Fruit fly (Drosophila melanogaster) whole organism, embryonic: Measurements from ENCODE around the gene CG44837.

Source experiments
- CG10321 ChIP-seq: fragments of 200-800 bp; sonication (Bioruptor generic); IDR thresholded peaks from 2 replicates; pipeline ENCODE4 v1.3.6; 2022; ENCODE audit warnings: missing biosample characterization, missing genetic modification characterization
- CG15514 ChIP-seq: fragments of 200-800 bp; sonication (Bioruptor generic); optimal IDR thresholded peaks from 3 replicates; lab custom pipeline; 2017; ENCODE audit warnings: missing biosample characterization, missing genetic modification characterization, mild to moderate bottlenecking, moderate library complexity, missing genetic modification reagents
- CG15696 ChIP-seq: fragments of 200-800 bp; sonication (Bioruptor generic); optimal IDR thresholded peaks from 2 replicates; lab custom pipeline; 2019; ENCODE audit warnings: missing biosample characterization, mild to moderate bottlenecking, missing genetic modification characterization, moderate library complexity
- CG17568 ChIP-seq: fragments of 200-800 bp; sonication (Bioruptor generic); optimal IDR thresholded peaks from 2 replicates; lab custom pipeline; 2018; ENCODE audit warnings: missing biosample characterization, mild to moderate bottlenecking, missing genetic modification characterization, moderate library complexity
- CG18599 ChIP-seq: fragments of 200-800 bp; sonication (Bioruptor generic); optimal IDR thresholded peaks from 3 replicates; lab custom pipeline; 2017; ENCODE audit warnings: missing biosample characterization, missing genetic modification characterization, mild to moderate bottlenecking, moderate library complexity, missing genetic modification reagents
- CG30020 ChIP-seq: fragments of 200-800 bp; optimal IDR thresholded peaks from 2 replicates; lab custom pipeline; 2019; ENCODE audit warnings: missing biosample characterization, mild to moderate bottlenecking, missing genetic modification characterization, moderate library complexity
- CG31441 ChIP-seq: fragments of 200-800 bp; sonication (Bioruptor generic); IDR thresholded peaks from 2 replicates; pipeline ENCODE4 v1.3.6; 2022; ENCODE audit warnings: missing biosample characterization, missing genetic modification characterization
- CG7987 ChIP-seq: fragments of 200-800 bp; sonication (Bioruptor generic); optimal IDR thresholded peaks from 2 replicates; lab custom pipeline; 2018; ENCODE audit warnings: missing biosample characterization, mild to moderate bottlenecking, missing genetic modification characterization, moderate library complexity
- CG8388 ChIP-seq: fragments of 200-800 bp; sonication (Bioruptor generic); optimal IDR thresholded peaks from 2 replicates; lab custom pipeline; 2019; ENCODE audit warnings: missing biosample characterization, mild to moderate bottlenecking, missing genetic modification characterization, moderate library complexity
- CG9797 ChIP-seq: fragments of 200-800 bp; sonication (Bioruptor generic); optimal IDR thresholded peaks from 3 replicates; lab custom pipeline; 2018; ENCODE audit warnings: missing biosample characterization, mild to moderate bottlenecking, missing genetic modification characterization
- CTCF ChIP-seq: fragments of 200-800 bp; sonication (Bioruptor generic); optimal IDR thresholded peaks from 2 replicates; lab custom pipeline; 2017; ENCODE audit warnings: missing biosample characterization, mild to moderate bottlenecking, missing genetic modification characterization, moderate library complexity
- Doc2 ChIP-seq: fragments of 200-800 bp; sonication (Bioruptor generic); IDR thresholded peaks from 2 replicates; pipeline ENCODE4 v1.3.6; 2022; ENCODE audit warnings: missing biosample characterization, missing genetic modification characterization
- GATAe ChIP-seq: fragments of 200-800 bp; sonication (Bioruptor generic); conservative IDR thresholded peaks from 2 replicates; pipeline ENCODE4 v1.3.6; 2022; ENCODE audit warnings: missing biosample characterization, missing genetic modification characterization
- Gsc ChIP-seq: fragments of 200-800 bp; sonication (Bioruptor generic); IDR thresholded peaks from 2 replicates; pipeline ENCODE4 v1.3.6; 2022; ENCODE audit warnings: missing biosample characterization, missing genetic modification characterization
- H15 ChIP-seq: fragments of 200-800 bp; sonication (Bioruptor generic); IDR thresholded peaks from 3 replicates; pipeline ENCODE4 v1.3.6; 2022; ENCODE audit warnings: missing biosample characterization, missing genetic modification characterization
- Hey ChIP-seq: fragments of 200-800 bp; sonication (Bioruptor generic); optimal IDR thresholded peaks from 3 replicates; lab custom pipeline; 2018; ENCODE audit warnings: missing biosample characterization, mild to moderate bottlenecking, missing genetic modification characterization
- Hr39 ChIP-seq: fragments of >200 bp; optimal IDR thresholded peaks from 2 replicates; lab custom pipeline; 2017
- Lim3 ChIP-seq: fragments of 200-800 bp; sonication (Bioruptor generic); IDR thresholded peaks from 2 replicates; pipeline ENCODE4 v1.3.6; 2022; ENCODE audit warnings: missing biosample characterization, missing genetic modification characterization
- Mes4 ChIP-seq: fragments of 200-800 bp; sonication (Bioruptor generic); optimal IDR thresholded peaks from 2 replicates; lab custom pipeline; 2016; ENCODE audit warnings: missing biosample characterization, missing genetic modification characterization
- al ChIP-seq: fragments of 200-800 bp; sonication (Bioruptor generic); IDR thresholded peaks from 2 replicates; pipeline ENCODE4 v1.3.6; 2022; ENCODE audit warnings: missing biosample characterization, missing genetic modification characterization
- bsh ChIP-seq, 2 experiments: fragments of 200-800 bp; sonication (Bioruptor generic); optimal IDR thresholded peaks; 2 replicates each; lab custom pipeline; 2017 to 2018; ENCODE audit warnings: mild to moderate bottlenecking in 2 of 2, missing biosample characterization in 2 of 2, missing genetic modification characterization in 2 of 2, moderate library complexity in 1 of 2
- chinmo ChIP-seq: fragments of 200-800 bp; sonication (Bioruptor generic); IDR thresholded peaks from 4 replicates; pipeline ENCODE4 v1.3.6; 2022; ENCODE audit warnings: missing biosample characterization, missing genetic modification characterization; ENCODE audit not compliant: partially characterized antibody
- crc ChIP-seq: fragments of 200-800 bp; sonication (Bioruptor generic); optimal IDR thresholded peaks from 2 replicates; lab custom pipeline; 2016; ENCODE audit warnings: missing biosample characterization, missing genetic modification characterization
- eve ChIP-seq, 2 experiments: fragments of >200 bp; optimal IDR thresholded peaks; 2 replicates each; lab custom pipeline; 2017; ENCODE audit warnings: missing biosample characterization in 2 of 2, missing genetic modification characterization in 2 of 2
- exex ChIP-seq: fragments of 200-800 bp; sonication (Bioruptor generic); optimal IDR thresholded peaks from 4 replicates; lab custom pipeline; 2018; ENCODE audit warnings: missing biosample characterization, mild to moderate bottlenecking, missing genetic modification characterization, moderate library complexity
- ftz-f1 ChIP-seq: fragments of 200-800 bp; sonication (Bioruptor generic); optimal IDR thresholded peaks from 2 replicates; lab custom pipeline; 2016; ENCODE audit warnings: missing biosample characterization, missing genetic modification characterization
- gfzf ChIP-seq: fragments of 200-800 bp; sonication (Bioruptor generic); optimal IDR thresholded peaks from 2 replicates; lab custom pipeline; 2016; ENCODE audit warnings: missing biosample characterization, mild to moderate bottlenecking, missing genetic modification characterization, moderate library complexity
- grn ChIP-seq: fragments of 200-800 bp; sonication (Bioruptor generic); optimal IDR thresholded peaks from 3 replicates; lab custom pipeline; 2017; ENCODE audit warnings: missing biosample characterization, missing genetic modification characterization
- gsb-n ChIP-seq: fragments of 200-800 bp; sonication (Bioruptor generic); optimal IDR thresholded peaks from 3 replicates; lab custom pipeline; 2018; ENCODE audit warnings: missing biosample characterization, mild to moderate bottlenecking, missing genetic modification characterization
- hth ChIP-seq: fragments of >200 bp; optimal IDR thresholded peaks from 2 replicates; lab custom pipeline; 2017; ENCODE audit warnings: inconsistent platforms
- mirr ChIP-seq: fragments of 200-800 bp; sonication (Bioruptor generic); optimal IDR thresholded peaks from 3 replicates; lab custom pipeline; 2018; ENCODE audit warnings: missing biosample characterization, mild to moderate bottlenecking, missing genetic modification characterization
- oc ChIP-seq: fragments of 200-800 bp; sonication (Bioruptor generic); optimal IDR thresholded peaks from 2 replicates; lab custom pipeline; 2018; ENCODE audit warnings: missing biosample characterization, mild to moderate bottlenecking, missing genetic modification characterization, moderate library complexity
- pum ChIP-seq: fragments of 200-800 bp; sonication (Bioruptor generic); optimal IDR thresholded peaks from 2 replicates; lab custom pipeline; 2016; ENCODE audit warnings: missing biosample characterization, missing genetic modification characterization
- toy ChIP-seq: fragments of 200-800 bp; sonication (Bioruptor generic); IDR thresholded peaks from 2 replicates; pipeline ENCODE4 v1.3.6; 2022; ENCODE audit warnings: missing biosample characterization, missing genetic modification characterization
- twi ChIP-seq: fragments of 200-800 bp; optimal IDR thresholded peaks from 2 replicates; lab custom pipeline; 2019; ENCODE audit warnings: missing biosample characterization, mild to moderate bottlenecking, missing genetic modification characterization, moderate library complexity
- tx ChIP-seq: fragments of 200-800 bp; sonication (Bioruptor generic); optimal IDR thresholded peaks from 2 replicates; lab custom pipeline; 2016; ENCODE audit warnings: missing biosample characterization, missing genetic modification characterization

Gene CG44837

dm6 chr3L:11949539-11949938, 10.9 kb upstream of the CG44837 start, which contains the start of gene CG17826:
TSS of gene CG17826 (plus strand) at chr3L:11949839.
- TF ChIP-seq Lim3 (GFP tag; lab: Robert Waterston, UW), result no peak
- no peak for TF ChIP-seq Mes4 (GFP tag; lab: Kevin White, UChicago)
- no peak for TF ChIP-seq CG8388 (GFP tag; lab: Kevin White, UChicago)
- no peak for TF ChIP-seq CG15696 (tag; lab: Kevin White, UChicago)
- TF ChIP-seq CG9797, result no peak
- TF ChIP-seq H15 (GFP tag; lab: Robert Waterston, UW), result no peak
- TF ChIP-seq CG30020, result no peak
- TF ChIP-seq ftz-f1 (GFP tag; lab: Kevin White, UChicago), result no peak
- TF ChIP-seq chinmo (GFP tag; lab: Robert Waterston, UW), result no peak
- TF ChIP-seq pum (GFP tag; lab: Kevin White, UChicago), result no peak
- no peak for TF ChIP-seq toy
- no peak for TF ChIP-seq twi (tag; lab: Kevin White, UChicago)
- TF ChIP-seq hth (lab: Kevin White, UChicago), result no peak
- TF ChIP-seq Gsc (GFP tag; lab: Robert Waterston, UW), result no peak
- no peak for TF ChIP-seq CG7987
- no peak for TF ChIP-seq Doc2 (GFP tag; lab: Robert Waterston, UW)

dm6 chr3L:11947357-11947756, 8.7 kb upstream of the CG44837 start, which contains the start of gene CG7252:
TSS of gene CG7252 (plus strand) at chr3L:11947675.
- no peak for TF ChIP-seq gsb-n (tag; lab: Kevin White, UChicago)
- TF ChIP-seq mirr (GFP tag; lab: Kevin White, UChicago), result peak; percentile 54
- peak; percentile 19 for TF ChIP-seq CG18599 (GFP tag; lab: Kevin White, UChicago)
- no peak for TF ChIP-seq tx (GFP tag; lab: Kevin White, UChicago)
- TF ChIP-seq exex (tag; lab: Kevin White, UChicago), result peak; percentile 96
- TF ChIP-seq Hey (tag; lab: Kevin White, UChicago), result peak; percentile 87
- TF ChIP-seq GATAe (GFP tag; lab: Robert Waterston, UW), result peak; percentile 46; the same call in 1 of the 2 replicates
- TF ChIP-seq grn, result peak; percentile 82
- no peak for TF ChIP-seq oc (tag; lab: Kevin White, UChicago)
- no peak for TF ChIP-seq eve (GFP tag; optimal IDR thresholded peaks at IDR 0.05; lab: Kevin White, UChicago)
- TF ChIP-seq bsh (GFP tag; optimal IDR thresholded peaks at IDR 0.05; lab: Kevin White, UChicago), result no peak
- no peak for TF ChIP-seq CG10321
- TF ChIP-seq, all 482 proteins: peak for 6

DNA sequence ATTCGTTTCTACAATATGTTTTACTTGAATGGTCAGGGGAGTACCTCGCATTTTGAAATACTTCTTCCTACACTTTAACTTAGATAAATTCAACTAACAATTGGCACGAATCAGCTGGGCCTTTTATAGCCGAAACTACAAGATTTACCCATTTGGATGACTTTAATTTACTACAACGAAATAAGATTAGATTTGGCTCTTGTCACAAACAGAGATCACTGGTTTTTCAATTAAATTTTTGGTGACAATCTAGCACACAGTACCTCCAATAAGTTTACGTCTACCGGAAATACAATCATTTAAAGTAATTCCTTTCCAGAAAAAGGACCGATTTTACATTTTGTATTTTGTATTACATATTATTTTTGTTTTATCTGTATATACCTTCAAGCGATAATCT, 6.1 kb upstream of the CG44837 start, which contains the start of gene CG5883:
Gene CG5883 (minus strand): TSS at position 101 of the 400 bp plus-strand sequence.
- TF ChIP-seq al (GFP tag; lab: Robert Waterston, UW), result no peak
- no peak for TF ChIP-seq crc (GFP tag; lab: Kevin White, UChicago)
- TF ChIP-seq CG8388 (GFP tag; lab: Kevin White, UChicago), result peak; percentile 6
- no peak for TF ChIP-seq Hr39

dm6 chr3L:11941612-11942011, 2.9 kb upstream of the CG44837 start, which contains the start of gene Rpt4R:
TSS of gene Rpt4R (plus strand) at chr3L:11941912.
- TF ChIP-seq gfzf, result no peak
- TF ChIP-seq CG31441 (GFP tag; lab: Robert Waterston, UW), result no peak
- TF ChIP-seq CG17568 (GFP tag; lab: Kevin White, UChicago), result no peak
- peak; percentile 17 for TF ChIP-seq CG15514 (GFP tag; lab: Kevin White, UChicago)
- peak; percentile 75 for TF ChIP-seq CTCF (GFP tag; lab: Kevin White, UChicago)
